Fruit fly (Drosophila melanogaster) whole organism, embryonic: ENCODE results near the gene CG8300.

ENCODE experiments used
- Adf1 ChIP-seq: fragments of 200-800 bp; sonication (Bioruptor generic); IDR thresholded peaks from 2 replicates; pipeline ENCODE4 v1.3.6; 2022; ENCODE audit warnings: missing biosample characterization, missing genetic modification characterization
- CG11504 ChIP-seq: fragments of 200-800 bp; sonication (Bioruptor generic); optimal IDR thresholded peaks from 3 replicates; lab custom pipeline; 2019; ENCODE audit warnings: missing biosample characterization, mild to moderate bottlenecking, missing genetic modification characterization, moderate library complexity
- CG14710 ChIP-seq: fragments of 200-800 bp; sonication (Bioruptor generic); optimal IDR thresholded peaks from 3 replicates; lab custom pipeline; 2019; ENCODE audit warnings: missing biosample characterization, mild to moderate bottlenecking, missing genetic modification characterization, moderate library complexity
- CG17361 ChIP-seq: fragments of 200-800 bp; sonication (Bioruptor generic); IDR thresholded peaks from 3 replicates; pipeline ENCODE4 v1.3.6; 2022; ENCODE audit warnings: missing biosample characterization, missing genetic modification characterization
- CG18011 ChIP-seq: fragments of 200-800 bp; sonication (Bioruptor generic); optimal IDR thresholded peaks from 2 replicates; lab custom pipeline; 2017; ENCODE audit warnings: missing biosample characterization, missing genetic modification characterization, mild to moderate bottlenecking, moderate library complexity, missing genotype
- CG2889 ChIP-seq: fragments of 200-800 bp; sonication (Bioruptor generic); IDR thresholded peaks from 3 replicates; pipeline ENCODE4 v1.3.6; 2022; ENCODE audit warnings: missing biosample characterization, missing genetic modification characterization
- CG30403 ChIP-seq: fragments of 200-800 bp; sonication (Bioruptor generic); optimal IDR thresholded peaks from 3 replicates; lab custom pipeline; 2016; ENCODE audit warnings: missing biosample characterization, missing genetic modification characterization
- CG3838 ChIP-seq: fragments of 200-800 bp; sonication (Bioruptor generic); optimal IDR thresholded peaks from 3 replicates; lab custom pipeline; 2016; ENCODE audit warnings: missing biosample characterization, missing genetic modification characterization
- CG4360 ChIP-seq: fragments of 200-800 bp; sonication (Bioruptor generic); IDR thresholded peaks from 2 replicates; pipeline ENCODE4 v1.3.6; 2022; ENCODE audit warnings: missing biosample characterization, missing genetic modification characterization
- CG5180 ChIP-seq: fragments of 200-800 bp; sonication (Bioruptor generic); optimal IDR thresholded peaks from 3 replicates; lab custom pipeline; 2017; ENCODE audit warnings: missing biosample characterization, missing genetic modification characterization, mild to moderate bottlenecking, moderate library complexity, missing genetic modification reagents
- CG8388 ChIP-seq: fragments of 200-800 bp; sonication (Bioruptor generic); optimal IDR thresholded peaks from 2 replicates; lab custom pipeline; 2019; ENCODE audit warnings: missing biosample characterization, mild to moderate bottlenecking, missing genetic modification characterization, moderate library complexity
- CG9727 ChIP-seq: fragments of 200-800 bp; sonication (Bioruptor generic); optimal IDR thresholded peaks from 3 replicates; lab custom pipeline; 2017; ENCODE audit warnings: missing biosample characterization, mild to moderate bottlenecking, missing genetic modification characterization
- Deaf1 ChIP-seq: fragments of 200-800 bp; optimal IDR thresholded peaks from 3 replicates; lab custom pipeline; 2019; ENCODE audit warnings: missing biosample characterization, mild to moderate bottlenecking, missing genetic modification characterization, moderate library complexity
- Dref ChIP-seq: fragments of 200-800 bp; sonication (Bioruptor generic); IDR thresholded peaks from 2 replicates; pipeline ENCODE4 v1.3.6; 2022; ENCODE audit warnings: missing biosample characterization, missing genetic modification characterization
- Hand ChIP-seq: fragments of 200-800 bp; sonication (Bioruptor generic); optimal IDR thresholded peaks from 2 replicates; lab custom pipeline; 2017; ENCODE audit warnings: mild to moderate bottlenecking, missing biosample characterization, missing genetic modification reagents, missing genetic modification characterization
- Hr78 ChIP-seq, 2 experiments: fragments of 200-800 bp in 1 of 2; fragments of >200 bp in 1 of 2; sonication (Bioruptor generic) in 1 of 2; optimal IDR thresholded peaks; 2 replicates each; lab custom pipeline; 2017 to 2019; ENCODE audit warnings: missing biosample characterization in 2 of 2, missing genetic modification characterization in 2 of 2, mild to moderate bottlenecking in 1 of 2, moderate library complexity in 1 of 2
- Meics ChIP-seq: fragments of 200-800 bp; sonication (Bioruptor generic); optimal IDR thresholded peaks from 2 replicates; lab custom pipeline; 2017; ENCODE audit warnings: missing biosample characterization, mild to moderate bottlenecking, missing genetic modification characterization
- Nf-YC ChIP-seq: fragments of 200-800 bp; optimal IDR thresholded peaks from 3 replicates; lab custom pipeline; 2019; ENCODE audit warnings: missing biosample characterization, mild to moderate bottlenecking, missing genetic modification characterization, moderate library complexity
- Opbp ChIP-seq: fragments of 200-800 bp; sonication (Bioruptor generic); IDR thresholded peaks from 3 replicates; pipeline ENCODE4 v1.3.6; 2022; ENCODE audit warnings: missing biosample characterization, missing genetic modification characterization; ENCODE audit not compliant: partially characterized antibody
- aop ChIP-seq: fragments of 200-800 bp; sonication (Bioruptor generic); IDR thresholded peaks from 2 replicates; pipeline ENCODE4 v1.3.6; 2022; ENCODE audit warnings: missing biosample characterization, missing genetic modification characterization
- btn ChIP-seq: fragments of 200-800 bp; sonication (Bioruptor generic); optimal IDR thresholded peaks from 2 replicates; lab custom pipeline; 2016; ENCODE audit warnings: missing biosample characterization, missing genetic modification characterization
- crol ChIP-seq: fragments of 200-800 bp; sonication (Bioruptor generic); IDR thresholded peaks from 2 replicates; pipeline ENCODE4 v1.3.6; 2022; ENCODE audit warnings: missing biosample characterization, missing genetic modification characterization
- rib ChIP-seq: fragments of 200-800 bp; sonication (Bioruptor generic); IDR thresholded peaks from 2 replicates; pipeline ENCODE4 v1.3.6; 2022; ENCODE audit warnings: missing biosample characterization, missing genetic modification characterization
- vvl ChIP-seq: fragments of 200-800 bp; sonication (Bioruptor generic); IDR thresholded peaks from 2 replicates; pipeline ENCODE4 v1.3.6; 2022; ENCODE audit warnings: missing biosample characterization, missing genetic modification characterization
- wek ChIP-seq: fragments of 200-800 bp; sonication (Bioruptor generic); optimal IDR thresholded peaks from 3 replicates; lab custom pipeline; 2018; ENCODE audit warnings: missing biosample characterization, mild to moderate bottlenecking, missing genetic modification characterization, moderate library complexity

Gene CG8300

dm6 chrX:7152851-7153250, 48.2 kb downstream of the CG8300 start:
- TF ChIP-seq CG11504 (no peak), CG3838 (no peak), CG17361 (GFP tag; lab: Robert Waterston, UW) (no peak), CG18011 (GFP tag; lab: Kevin White, UChicago) (no peak), CG5180 (GFP tag; lab: Kevin White, UChicago) (peak; percentile 63), wek (GFP tag; lab: Kevin White, UChicago) (no peak), Dref (GFP tag; lab: Robert Waterston, UW) (no peak), aop (GFP tag; lab: Robert Waterston, UW) (no peak), Nf-YC (tag; lab: Kevin White, UChicago) (peak; percentile 57), Deaf1 (tag; lab: Kevin White, UChicago) (peak; percentile 71), CG14710 (tag; lab: Kevin White, UChicago) (no peak), CG4360 (GFP tag; lab: Robert Waterston, UW) (no peak), CG8388 (GFP tag; lab: Kevin White, UChicago) (no peak), crol (GFP tag; lab: Robert Waterston, UW) (peak; percentile 6; the same call in 1 of the 2 replicates), Hand (GFP tag; lab: Kevin White, UChicago) (no peak), vvl (no peak), Adf1 (GFP tag; lab: Robert Waterston, UW) (peak; percentile 57), Meics (GFP tag; lab: Kevin White, UChicago) (no peak), CG30403 (GFP tag; lab: Kevin White, UChicago) (no peak), CG9727 (GFP tag; lab: Kevin White, UChicago) (no peak), btn (GFP tag; lab: Kevin White, UChicago) (no peak), CG2889 (GFP tag; lab: Robert Waterston, UW) (no peak), rib (no peak), Hr78 (GFP tag; optimal IDR thresholded peaks at IDR 0.05; lab: Kevin White, UChicago) (no peak), Opbp (GFP tag; lab: Robert Waterston, UW) (no peak)
